Worm (Caenorhabditis elegans) whole organism, midembryonic: ENCODE data around the gene gkow-1.

ENCODE experiments used
- flt-1 ChIP-seq: fragments of 200-800 bp; sonication (Bioruptor generic); IDR thresholded peaks from 2 replicates; pipeline ENCODE4 v1.3.6; 2022; ENCODE audit warnings: missing genetic modification characterization, missing compliant biosample characterization
- med-1 ChIP-seq: sonication (generic microtip); optimal IDR thresholded peaks from 2 replicates; lab custom pipeline; 2017; ENCODE audit warnings: missing genetic modification characterization, mild to moderate bottlenecking, missing compliant biosample characterization, antibody characterized with exemption, missing genetic modification reagents; ENCODE audit not compliant: insufficient read depth
- tab-1 ChIP-seq: fragments of 200-800 bp; sonication (Bioruptor generic); IDR thresholded peaks from 2 replicates; pipeline ENCODE4 v1.3.6; 2022; ENCODE audit warnings: missing genetic modification characterization, missing compliant biosample characterization
- ztf-29 ChIP-seq: fragments of 200-800 bp; sonication (Bioruptor generic); IDR thresholded peaks from 2 replicates; pipeline ENCODE4 v1.3.6; 2022; ENCODE audit warnings: missing genetic modification reagents, missing genetic modification characterization, missing compliant biosample characterization

ce11 chrIV:10360336-10360735 is 2.4 kb downstream of the gkow-1 start, which contains the start of gene ugt-59:
- TF ChIP-seq flt-1: no peak
- TF ChIP-seq tab-1 (GFP tag; lab: Robert Waterston, UW): no peak
- TF ChIP-seq ztf-29: no peak
- TF ChIP-seq med-1: no peak
